Fruit fly (Drosophila melanogaster): ENCODE data around the gene CG44271.

- TF ChIP-seq Dll (optimal IDR thresholded peaks at IDR 0.05) (no peak), psq (optimal IDR thresholded peaks at IDR 0.05) (no peak), CG8478 (optimal IDR thresholded peaks at IDR 0.05) (no peak), usp (GFP tag; optimal IDR thresholded peaks at IDR 0.05) (no peak), pan (optimal IDR thresholded peaks at IDR 0.05) (no peak), EcR (GFP tag; optimal IDR thresholded peaks at IDR 0.05) (no peak)
Observed at dm6 chr2L:6794418-6794793, 46.7 kb upstream of the CG44271 start.

All from whole organism.